Fruit fly (Drosophila melanogaster) whole organism: Measurements from ENCODE around the gene CG34289.
A peak's percentile ranks its signal among the peaks of the same experiment; 100 is the strongest.

Source experiments
- CG8478 ChIP-seq: fragments of >200 bp; optimal IDR thresholded peaks from 2 replicates; lab custom pipeline; 2018; ENCODE audit warnings: inconsistent platforms
- Dll ChIP-seq: fragments of >200 bp; optimal IDR thresholded peaks from 2 replicates; lab custom pipeline; 2017
- EcR ChIP-seq, 2 experiments: fragments of >200 bp; optimal IDR thresholded peaks; 2 replicates each; lab custom pipeline; 2017; ENCODE audit warnings: missing biosample characterization in 2 of 2, missing genetic modification characterization in 2 of 2, missing genetic modification reagents in 2 of 2
- pan ChIP-seq: fragments of >200 bp; optimal IDR thresholded peaks from 2 replicates; lab custom pipeline; 2017
- psq ChIP-seq: fragments of >200 bp; optimal IDR thresholded peaks from 2 replicates; lab custom pipeline; 2017
- usp ChIP-seq: fragments of >200 bp; optimal IDR thresholded peaks from 2 replicates; lab custom pipeline; 2017; ENCODE audit warnings: missing biosample characterization, missing genetic modification characterization, mixed read lengths

CG34289 gene

dm6 chr3R:23507376-23507775, at the start of gene CG34289:
TSS of gene CG34289 (minus strand) at chr3R:23507476.
- TF ChIP-seq psq (lab: Kevin White, UChicago) (no peak), CG8478 (lab: Kevin White, UChicago) (no peak), usp (GFP tag; lab: Kevin White, UChicago) (no peak), EcR (GFP tag; optimal IDR thresholded peaks at IDR 0.05; lab: Kevin White, UChicago) (no peak), pan (lab: Kevin White, UChicago) (no peak), Dll (lab: Kevin White, UChicago) (no peak)

dm6 chr3R:23556843-23557242, 49.6 kb upstream of the CG34289 start, which contains the start of gene CG10164:
TSS of gene CG10164 (minus strand) at chr3R:23556943.
- no peak for TF ChIP-seq CG8478 (lab: Kevin White, UChicago)
- TF ChIP-seq pan (lab: Kevin White, UChicago): no peak
- TF ChIP-seq psq (lab: Kevin White, UChicago): no peak
- TF ChIP-seq EcR (GFP tag; optimal IDR thresholded peaks at IDR 0.05; lab: Kevin White, UChicago): no peak
- no peak for TF ChIP-seq Dll (lab: Kevin White, UChicago)
- no peak for TF ChIP-seq usp (GFP tag; lab: Kevin White, UChicago)

- TF ChIP-seq psq (lab: Kevin White, UChicago) (no peak), pan (lab: Kevin White, UChicago) (no peak), Dll (lab: Kevin White, UChicago) (no peak), CG8478 (lab: Kevin White, UChicago) (no peak), EcR (GFP tag; optimal IDR thresholded peaks at IDR 0.05; lab: Kevin White, UChicago) (no peak), usp (GFP tag; lab: Kevin White, UChicago) (no peak)
These were observed 31.5 kb upstream of the CG34289 start, which contains the start of gene Ugt303B2 for dm6 chr3R:23538719-23539145. TSS of gene Ugt303B2 (minus strand) at chr3R:23538908.

- TF ChIP-seq CG8478 (lab: Kevin White, UChicago): no peak
These were observed 29.3 kb upstream of the CG34289 start, which contains the start of gene Ugt303B1 for dm6 chr3R:23536610-23537009. TSS of gene Ugt303B1 (minus strand) at chr3R:23536710.

dm6 chr3R:23534609-23535008, 27.3 kb upstream of the CG34289 start, which contains the start of gene Ugt303B3:
TSS of gene Ugt303B3 (minus strand) at chr3R:23534767.
- TF ChIP-seq pan (lab: Kevin White, UChicago): no peak

dm6 chr3R:23530886-23531285, 23.6 kb upstream of the CG34289 start, which contains the start of gene CG10175:
TSS of gene CG10175 (minus strand) at chr3R:23530986.
- TF ChIP-seq pan (lab: Kevin White, UChicago) (no peak), Dll (lab: Kevin White, UChicago) (no peak), psq (lab: Kevin White, UChicago) (no peak), usp (GFP tag; lab: Kevin White, UChicago) (no peak), CG8478 (lab: Kevin White, UChicago) (no peak), EcR (GFP tag; optimal IDR thresholded peaks at IDR 0.05; lab: Kevin White, UChicago) (no peak)

dm6 chr3R:23527396-23527795, 20.1 kb upstream of the CG34289 start:
- TF ChIP-seq pan (lab: Kevin White, UChicago): no peak

- TF ChIP-seq Dll (lab: Kevin White, UChicago) (no peak), EcR (GFP tag; optimal IDR thresholded peaks at IDR 0.05; lab: Kevin White, UChicago) (no peak), psq (lab: Kevin White, UChicago) (no peak), pan (lab: Kevin White, UChicago) (no peak), usp (GFP tag; lab: Kevin White, UChicago) (no peak), CG8478 (lab: Kevin White, UChicago) (no peak)
These were observed 18.8 kb upstream of the CG34289 start for dm6 chr3R:23526069-23526468.

dm6 chr3R:23522296-23522695, 15.0 kb upstream of the CG34289 start:
- TF ChIP-seq CG8478 (lab: Kevin White, UChicago) (no peak), pan (lab: Kevin White, UChicago) (no peak), psq (lab: Kevin White, UChicago) (no peak), Dll (lab: Kevin White, UChicago) (no peak), usp (GFP tag; lab: Kevin White, UChicago) (no peak), EcR (GFP tag; optimal IDR thresholded peaks at IDR 0.05; lab: Kevin White, UChicago) (no peak)

dm6 chr3R:23521483-23521882, 14.2 kb upstream of the CG34289 start, which contains the start of gene CG10177:
TSS of gene CG10177 (minus strand) at chr3R:23521583.
- TF ChIP-seq CG8478 (lab: Kevin White, UChicago) (no peak), Dll (lab: Kevin White, UChicago) (no peak), usp (GFP tag; lab: Kevin White, UChicago) (no peak), psq (lab: Kevin White, UChicago) (no peak), pan (lab: Kevin White, UChicago) (no peak), EcR (GFP tag; optimal IDR thresholded peaks at IDR 0.05; lab: Kevin White, UChicago) (no peak)

dm6 chr3R:23519395-23520101, 12.3 kb upstream of the CG34289 start, which contains the start of gene Irk2:
TSS of gene Irk2 (minus strand) at chr3R:23519445.
- TF ChIP-seq psq (lab: Kevin White, UChicago) (no peak), usp (GFP tag; lab: Kevin White, UChicago) (no peak), EcR (GFP tag; optimal IDR thresholded peaks at IDR 0.05; lab: Kevin White, UChicago) (no peak), CG8478 (lab: Kevin White, UChicago) (no peak), pan (lab: Kevin White, UChicago) (no peak), Dll (lab: Kevin White, UChicago) (no peak)

dm6 chr3R:23511356-23511755, 4.1 kb upstream of the CG34289 start:
- no peak for TF ChIP-seq EcR (GFP tag; optimal IDR thresholded peaks at IDR 0.05; lab: Kevin White, UChicago)
- no peak for TF ChIP-seq usp (GFP tag; lab: Kevin White, UChicago)
- TF ChIP-seq psq (lab: Kevin White, UChicago): no peak
- TF ChIP-seq Dll (lab: Kevin White, UChicago): peak; percentile 29
- TF ChIP-seq pan (lab: Kevin White, UChicago): no peak
- no peak for TF ChIP-seq CG8478 (lab: Kevin White, UChicago)
